Fruit fly (Drosophila melanogaster) whole organism, wandering third instar larva: ENCODE results near the gene knk.

Experiments
- Abd-B ChIP-seq: fragments of >200 bp; optimal IDR thresholded peaks from 2 replicates; lab custom pipeline; 2017; ENCODE audit warnings: missing biosample characterization, missing genetic modification characterization
- CG32264 ChIP-seq: fragments of 200-800 bp; sonication (Bioruptor generic); optimal IDR thresholded peaks from 2 replicates; lab custom pipeline; 2016; ENCODE audit warnings: missing biosample characterization, missing genetic modification characterization
- CG9705 ChIP-seq: fragments of 200-800 bp; sonication (Bioruptor generic); optimal IDR thresholded peaks from 2 replicates; lab custom pipeline; 2018; ENCODE audit warnings: missing biosample characterization, mild to moderate bottlenecking, missing genetic modification characterization
- CrebA ChIP-seq: fragments of 200-800 bp; sonication (Bioruptor generic); optimal IDR thresholded peaks from 2 replicates; lab custom pipeline; 2016; ENCODE audit warnings: missing biosample characterization, mild to moderate bottlenecking, missing genetic modification characterization, borderline replicate concordance
- Dfd ChIP-seq: fragments of >200 bp; optimal IDR thresholded peaks from 2 replicates; lab custom pipeline; 2017; ENCODE audit warnings: missing biosample characterization, missing genetic modification characterization
- Dif ChIP-seq: fragments of 200-275, 200-300 bp; sonication (Bioruptor generic); optimal IDR thresholded peaks from 2 replicates; lab custom pipeline; 2018; ENCODE audit warnings: missing biosample characterization, missing genetic modification characterization; ENCODE audit not compliant: partially characterized antibody
- GATAd ChIP-seq: sonication (Bioruptor generic); optimal IDR thresholded peaks from 2 replicates; lab custom pipeline; 2016; ENCODE audit warnings: missing biosample characterization, missing genetic modification characterization
- HLH106 ChIP-seq: fragments of 200-800 bp; optimal IDR thresholded peaks from 3 replicates; lab custom pipeline; 2019; ENCODE audit warnings: missing biosample characterization, mild to moderate bottlenecking, missing genetic modification characterization, moderate library complexity
- Hnf4 ChIP-seq: fragments of 200-800 bp; sonication (Bioruptor generic); optimal IDR thresholded peaks from 2 replicates; lab custom pipeline; 2016; ENCODE audit warnings: missing biosample characterization, mild to moderate bottlenecking, missing genetic modification characterization
- Hr78 ChIP-seq: fragments of >200 bp; optimal IDR thresholded peaks from 2 replicates; lab custom pipeline; 2017; ENCODE audit warnings: missing biosample characterization, missing genetic modification characterization
- Hr83 ChIP-seq: fragments of 200-300 bp; sonication (Bioruptor generic); optimal IDR thresholded peaks from 2 replicates; lab custom pipeline; 2016; ENCODE audit warnings: missing biosample characterization, mild to moderate bottlenecking, missing genetic modification characterization, moderate library complexity; ENCODE audit not compliant: poor library complexity, severe bottlenecking
- Jra ChIP-seq: sonication (Bioruptor generic); optimal IDR thresholded peaks from 2 replicates; lab custom pipeline; 2016; ENCODE audit warnings: missing biosample characterization, missing genetic modification characterization
- Mio ChIP-seq: sonication (Bioruptor generic); optimal IDR thresholded peaks from 2 replicates; lab custom pipeline; 2016; ENCODE audit warnings: missing biosample characterization, missing genetic modification characterization
- Myc ChIP-seq: fragments of >200 bp; optimal IDR thresholded peaks from 2 replicates; lab custom pipeline; 2017
- N ChIP-seq: fragments of >200 bp; optimal IDR thresholded peaks from 2 replicates; lab custom pipeline; 2018; ENCODE audit warnings: missing biosample characterization, missing external identifiers, missing genetic modification characterization
- OdsH ChIP-seq: fragments of 200-800 bp; sonication (Bioruptor generic); optimal IDR thresholded peaks from 2 replicates; lab custom pipeline; 2016; ENCODE audit warnings: missing biosample characterization, mild to moderate bottlenecking, missing genetic modification characterization
- Sp1 ChIP-seq: fragments of 200-800 bp; sonication (Bioruptor generic); optimal IDR thresholded peaks from 3 replicates; lab custom pipeline; 2019; ENCODE audit warnings: missing biosample characterization, mild to moderate bottlenecking, missing genetic modification characterization, moderate library complexity
- Vsx2 ChIP-seq: fragments of 200-300, 225-300 bp; sonication (Bioruptor generic); optimal IDR thresholded peaks from 2 replicates; lab custom pipeline; 2018; ENCODE audit warnings: missing biosample characterization, missing genetic modification characterization; ENCODE audit not compliant: partially characterized antibody
- br ChIP-seq: fragments of 200-800 bp; sonication (Bioruptor generic); optimal IDR thresholded peaks from 2 replicates; lab custom pipeline; 2016; ENCODE audit warnings: missing biosample characterization, missing genetic modification characterization
- brk ChIP-seq: fragments of 200-800 bp; sonication (Bioruptor generic); optimal IDR thresholded peaks from 2 replicates; lab custom pipeline; 2016; ENCODE audit warnings: missing biosample characterization, mild to moderate bottlenecking, missing genetic modification characterization
- dl ChIP-seq, 2 experiments: fragments of 175-275, 200-275 bp in 1 of 2; fragments of 200-275 bp in 1 of 2; sonication (Bioruptor generic); optimal IDR thresholded peaks; lab custom pipeline; 2018; ENCODE audit warnings: mild to moderate bottlenecking in 2 of 2, missing biosample characterization in 2 of 2, missing genetic modification characterization in 2 of 2, moderate library complexity in 2 of 2; ENCODE audit not compliant: partially characterized antibody in 2 of 2, insufficient read depth in 1 of 2
- dsf ChIP-seq: sonication (Bioruptor generic); optimal IDR thresholded peaks from 2 replicates; lab custom pipeline; 2016; ENCODE audit warnings: missing biosample characterization, missing genetic modification characterization, borderline replicate concordance
- ey ChIP-seq: fragments of 200-800 bp; sonication (Bioruptor generic); optimal IDR thresholded peaks from 2 replicates; lab custom pipeline; 2016; ENCODE audit warnings: missing biosample characterization, missing genetic modification characterization
- foxo ChIP-seq, 2 experiments: fragments of 200-800 bp; sonication (Bioruptor generic); optimal IDR thresholded peaks; 2 replicates in 1 of 2; 3 replicates in 1 of 2; lab custom pipeline; 2016 to 2017; ENCODE audit warnings: missing biosample characterization in 2 of 2, missing genetic modification characterization in 2 of 2
- fru ChIP-seq: fragments of 200-800 bp; sonication (Bioruptor generic); optimal IDR thresholded peaks from 3 replicates; lab custom pipeline; 2016; ENCODE audit warnings: missing biosample characterization, mild to moderate bottlenecking, missing genetic modification characterization
- h ChIP-seq: fragments of 200-800 bp; sonication (Bioruptor generic); optimal IDR thresholded peaks from 3 replicates; lab custom pipeline; 2016; ENCODE audit warnings: missing biosample characterization, mild to moderate bottlenecking, missing genetic modification characterization
- jim ChIP-seq: fragments of 175-275, 200-325 bp; sonication (Bioruptor generic); optimal IDR thresholded peaks from 2 replicates; lab custom pipeline; 2016; ENCODE audit warnings: missing biosample characterization, mild to moderate bottlenecking, missing genetic modification characterization
- lola ChIP-seq: fragments of >200 bp; optimal IDR thresholded peaks from 2 replicates; lab custom pipeline; 2017; ENCODE audit warnings: missing biosample characterization, missing genetic modification characterization
- pan ChIP-seq: fragments of >200 bp; optimal IDR thresholded peaks from 2 replicates; lab custom pipeline; 2017
- psq ChIP-seq: fragments of 200-800 bp; sonication (Bioruptor generic); optimal IDR thresholded peaks from 3 replicates; lab custom pipeline; 2017; ENCODE audit warnings: missing biosample characterization, mild to moderate bottlenecking, missing genetic modification characterization, moderate library complexity
- rgr ChIP-seq: fragments of 200-800 bp; sonication (Bioruptor generic); optimal IDR thresholded peaks from 3 replicates; lab custom pipeline; 2016; ENCODE audit warnings: missing biosample characterization, mild to moderate bottlenecking, missing genetic modification characterization
- sage ChIP-seq: fragments of 200-800 bp; sonication (Bioruptor generic); optimal IDR thresholded peaks from 2 replicates; lab custom pipeline; 2016; ENCODE audit warnings: missing biosample characterization, mild to moderate bottlenecking, missing genetic modification characterization
- sv ChIP-seq: fragments of 200-800 bp; sonication (Bioruptor generic); optimal IDR thresholded peaks from 3 replicates; lab custom pipeline; 2016; ENCODE audit warnings: missing biosample characterization, missing genetic modification characterization
- tai ChIP-seq: sonication (Bioruptor generic); optimal IDR thresholded peaks from 2 replicates; lab custom pipeline; 2016; ENCODE audit warnings: missing biosample characterization, missing genetic modification characterization
- usp ChIP-seq: fragments of >200 bp; optimal IDR thresholded peaks from 2 replicates; lab custom pipeline; 2017; ENCODE audit warnings: missing biosample characterization, missing genetic modification characterization
- woc ChIP-seq: sonication (Bioruptor generic); optimal IDR thresholded peaks from 2 replicates; lab custom pipeline; 2016; ENCODE audit warnings: missing biosample characterization, mild to moderate bottlenecking, missing genetic modification characterization

knk gene

dm6 chr3R:10139649-10140598, 14.5 kb upstream of the knk start, which contains the start of gene tws (continued):
- TF ChIP-seq dl (GFP tag; optimal IDR thresholded peaks at IDR 0.05; lab: Kevin White, UChicago; ENCODE audit: insufficient read depth in 1 of 2, partially characterized antibody in 2 of 2) (peak in 1 of 2 experiments; percentile 27), Mio (no peak)

dm6 chr3R:10138900-10139299, 13.4 kb upstream of the knk start:
- TF ChIP-seq foxo (GFP tag; optimal IDR thresholded peaks at IDR 0.05; lab: Kevin White, UChicago) (no peak), GATAd (GFP tag; lab: Kevin White, UChicago) (no peak), Hr83 (GFP tag; lab: Kevin White, UChicago) (no peak), Dif (GFP tag; lab: Kevin White, UChicago) (no peak), OdsH (GFP tag; lab: Kevin White, UChicago) (no peak)

dm6 chr3R:10137801-10138200, 12.3 kb upstream of the knk start:
- TF ChIP-seq CrebA (GFP tag; lab: Kevin White, UChicago) = no peak
- no peak for TF ChIP-seq psq (GFP tag; lab: Kevin White, UChicago)
- TF ChIP-seq CG9705 (GFP tag; lab: Kevin White, UChicago) = no peak
- no peak for TF ChIP-seq foxo (GFP tag; optimal IDR thresholded peaks at IDR 0.05; lab: Kevin White, UChicago)
- TF ChIP-seq rgr (GFP tag; lab: Kevin White, UChicago) = no peak
- TF ChIP-seq GATAd (GFP tag; lab: Kevin White, UChicago) = no peak
- no peak for TF ChIP-seq CG32264
- TF ChIP-seq dl (GFP tag; optimal IDR thresholded peaks at IDR 0.05; lab: Kevin White, UChicago; ENCODE audit: insufficient read depth in 1 of 2, partially characterized antibody in 2 of 2) = no peak
- TF ChIP-seq Dif (GFP tag; lab: Kevin White, UChicago) = no peak
- TF ChIP-seq dsf = no peak
- TF ChIP-seq OdsH (GFP tag; lab: Kevin White, UChicago) = no peak
- no peak for TF ChIP-seq Myc (lab: Kevin White, UChicago)
- no peak for TF ChIP-seq pan (lab: Kevin White, UChicago)
- TF ChIP-seq, all 38 proteins: peak for 0

DNA sequence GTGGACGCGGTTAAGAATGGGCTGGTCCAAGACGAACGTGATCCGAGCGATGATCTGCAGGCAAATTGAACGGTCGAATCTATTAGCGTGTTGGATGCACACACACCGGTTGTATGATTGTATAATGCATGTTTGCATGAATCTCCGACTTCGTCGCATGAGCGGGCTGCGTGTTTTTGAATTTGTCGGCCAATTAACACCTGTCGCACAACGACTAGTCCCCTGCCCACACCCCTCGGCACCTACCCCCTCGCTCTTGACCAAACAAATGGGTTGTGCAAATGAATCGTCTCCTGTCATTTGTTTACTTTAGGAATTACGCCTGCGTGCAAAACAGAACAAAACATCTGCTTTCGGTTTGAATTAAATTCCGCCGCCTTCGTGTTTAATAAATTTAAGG, 9.5 kb upstream of the knk start:
- TF ChIP-seq lola (GFP tag; lab: Kevin White, UChicago) (no peak), OdsH (GFP tag; lab: Kevin White, UChicago) (no peak), ey (no peak), Sp1 (GFP tag; lab: Kevin White, UChicago) (no peak), CG32264 (no peak)

- TF ChIP-seq Dfd (GFP tag; lab: Kevin White, UChicago) (no peak), CG9705 (GFP tag; lab: Kevin White, UChicago) (peak; percentile 48), usp (no peak), dsf (peak; percentile 55), br (GFP tag; lab: Kevin White, UChicago) (peak; percentile 76), OdsH (GFP tag; lab: Kevin White, UChicago) (peak; percentile 55), Hr78 (GFP tag; lab: Kevin White, UChicago) (no peak), Hr83 (GFP tag; lab: Kevin White, UChicago) (peak; percentile 95), lola (GFP tag; lab: Kevin White, UChicago) (no peak), brk (GFP tag; lab: Kevin White, UChicago) (peak; percentile 33), sv (GFP tag; lab: Kevin White, UChicago) (peak; percentile 35), N (GFP tag; lab: Kevin White, UChicago) (no peak), tai (GFP tag; lab: Kevin White, UChicago) (peak; percentile 67), sage (GFP tag; lab: Kevin White, UChicago) (no peak), CG32264 (peak; percentile 60), h (GFP tag; lab: Kevin White, UChicago) (peak; percentile 79), dl (GFP tag; optimal IDR thresholded peaks at IDR 0.05; lab: Kevin White, UChicago; ENCODE audit: insufficient read depth in 1 of 2, partially characterized antibody in 2 of 2) (no peak), Myc (lab: Kevin White, UChicago) (peak; percentile 22), GATAd (GFP tag; lab: Kevin White, UChicago) (no peak), Sp1 (GFP tag; lab: Kevin White, UChicago) (peak; percentile 48), Mio (peak; percentile 9), Vsx2 (GFP tag; lab: Kevin White, UChicago) (no peak), woc (GFP tag; lab: Kevin White, UChicago) (peak; percentile 13), jim (GFP tag; lab: Kevin White, UChicago) (no peak), Jra (GFP tag; lab: Kevin White, UChicago) (peak; percentile 82), fru (GFP tag; lab: Kevin White, UChicago) (peak; percentile 68), ey (peak; percentile 60), HLH106 (tag; lab: Kevin White, UChicago) (peak; percentile 37), Abd-B (GFP tag; lab: Kevin White, UChicago) (no peak), Dif (GFP tag; lab: Kevin White, UChicago) (no peak), Hnf4 (GFP tag; lab: Kevin White, UChicago) (peak; percentile 87), psq (GFP tag; lab: Kevin White, UChicago) (peak; percentile 77)
Observed at dm6 chr3R:10134341-10134668, 8.8 kb upstream of the knk start.
